Fruit fly (Drosophila melanogaster) S2 (cell line): ENCODE results near the gene GstT3.

Source experiments
- CG8478 ChIP-seq: fragments of >200 bp; optimal IDR thresholded peaks from 2 replicates; lab custom pipeline; 2018
- CTCF ChIP-seq, 2 experiments: fragments of >200 bp; optimal IDR thresholded peaks; 2 replicates each; lab custom pipeline; 2018

dm6 chrX:20423158-20423557, 44.1 kb upstream of the GstT3 start:
- TF ChIP-seq CTCF (optimal IDR thresholded peaks at IDR 0.05; lab: Kevin White, UChicago), result no peak
- TF ChIP-seq CG8478 (lab: Kevin White, UChicago), result no peak
